Worm (Caenorhabditis elegans): Measurements from ENCODE around the gene dod-19.

ce11 chrV:392199-392678 is 22.3 kb downstream of the dod-19 start, which contains the start of gene nhr-254:
- TF ChIP-seq skn-1 (tag; optimal IDR thresholded peaks at IDR 0.05) = no peak
- no peak for TF ChIP-seq lin-39 (tag; optimal IDR thresholded peaks at IDR 0.05)
- no peak for TF ChIP-seq nhr-77 (tag; optimal IDR thresholded peaks at IDR 0.05)
- no peak for TF ChIP-seq pha-4 (GFP tag; IDR thresholded peaks at IDR 0.05)
- no peak for TF ChIP-seq pha-4 (tag; optimal IDR thresholded peaks at IDR 0.05)
- no peak for TF ChIP-seq tag-97 (GFP tag; IDR thresholded peaks at IDR 0.05)
- no peak for TF ChIP-seq nhr-41 (GFP tag; IDR thresholded peaks at IDR 0.05)
- TF ChIP-seq snpc-4 (tag; optimal IDR thresholded peaks at IDR 0.05) = no peak

All from whole organism, L4 larva.